Worm (Caenorhabditis elegans) whole organism, L2 larva: Measurements from ENCODE around the gene srb-16.

Source experiments
- ZK546.5 ChIP-seq: sonication (generic microtip); optimal IDR thresholded peaks from 2 replicates; lab custom pipeline; 2017; ENCODE audit warnings: missing biosample characterization, missing genetic modification characterization
- aly-2 ChIP-seq: fragments of 150-350 bp; optimal IDR thresholded peaks from 2 replicates; lab custom pipeline; 2014; ENCODE audit warnings: missing biosample characterization, missing genetic modification characterization
- blmp-1 ChIP-seq: sonication (generic microtip); optimal IDR thresholded peaks from 2 replicates; lab custom pipeline; 2017; ENCODE audit warnings: missing genetic modification characterization, mild to moderate bottlenecking, missing compliant biosample characterization, antibody characterized with exemption, moderate library complexity; ENCODE audit not compliant: insufficient read depth
- lin-13 ChIP-seq: fragments of 150-350 bp; optimal IDR thresholded peaks from 2 replicates; lab custom pipeline; 2014; ENCODE audit warnings: missing biosample characterization, missing genetic modification reagents, missing genetic modification characterization
- mab-5 ChIP-seq: fragments of 150-350 bp; optimal IDR thresholded peaks from 2 replicates; lab custom pipeline; 2014; ENCODE audit warnings: missing biosample characterization, missing genetic modification characterization
- nhr-10 ChIP-seq: sonication (generic microtip); optimal IDR thresholded peaks from 2 replicates; lab custom pipeline; 2017; ENCODE audit warnings: missing biosample characterization, missing genetic modification characterization
- nhr-237 ChIP-seq: fragments of 150-350 bp; optimal IDR thresholded peaks from 2 replicates; lab custom pipeline; 2014; ENCODE audit warnings: missing biosample characterization, missing genetic modification characterization
- nhr-25 ChIP-seq: fragments of 150-350 bp; sonication (generic microtip); optimal IDR thresholded peaks from 3 replicates; lab custom pipeline; 2014; ENCODE audit warnings: missing biosample characterization, missing genetic modification characterization
- skn-1 ChIP-seq: sonication (generic microtip); optimal IDR thresholded peaks from 2 replicates; lab custom pipeline; 2017; ENCODE audit warnings: missing biosample characterization, missing genetic modification characterization
- unc-62 ChIP-seq: fragments of 150-350 bp; optimal IDR thresholded peaks from 2 replicates; lab custom pipeline; 2014; ENCODE audit warnings: missing biosample characterization, missing genetic modification reagents, missing genetic modification characterization
- zag-1 ChIP-seq: fragments of 150-350 bp; optimal IDR thresholded peaks from 2 replicates; lab custom pipeline; 2014; ENCODE audit warnings: missing biosample characterization, missing genetic modification characterization
- ztf-11 ChIP-seq: sonication (generic microtip); optimal IDR thresholded peaks from 2 replicates; lab custom pipeline; 2017; ENCODE audit warnings: missing biosample characterization, missing genetic modification characterization

- TF ChIP-seq nhr-10 (no peak), mab-5 (no peak), blmp-1 (tag; lab: Kevin White, UChicago) (no peak), ZK546.5 (tag; lab: Kevin White, UChicago) (no peak), zag-1 (tag; lab: Kevin White, UChicago) (no peak), nhr-237 (tag; lab: Kevin White, UChicago) (no peak), nhr-25 (tag; lab: Kevin White, UChicago) (no peak), unc-62 (GFP tag; lab: Kevin White, UChicago) (no peak), lin-13 (GFP tag; lab: Kevin White, UChicago) (no peak), aly-2 (tag; lab: Kevin White, UChicago) (no peak), skn-1 (tag; lab: Kevin White, UChicago) (no peak), ztf-11 (tag; lab: Kevin White, UChicago) (no peak)
Observed at ce11 chrII:5187934-5188333, 37.2 kb upstream of the srb-16 start.
